Worm (Caenorhabditis elegans) whole organism, L4 larva: ENCODE measurements around the gene arrd-4.

ENCODE experiments used
- F10B5.3 ChIP-seq: sonication (generic microtip); optimal IDR thresholded peaks from 2 replicates; lab custom pipeline; 2016; ENCODE audit warnings: mild to moderate bottlenecking, missing genetic modification characterization, missing compliant biosample characterization
- ZK546.5 ChIP-seq, 2 experiments: sonication (generic microtip); optimal IDR thresholded peaks; 2 replicates each; lab custom pipeline; 2017; ENCODE audit warnings: missing biosample characterization in 2 of 2, missing genetic modification characterization in 2 of 2
- aha-1 ChIP-seq: fragments of 150-350 bp; peaks from one replicate; lab custom pipeline; 2014; ENCODE audit warnings: missing biosample characterization, missing genetic modification characterization
- dpl-1 ChIP-seq: fragments of 150-350 bp; optimal IDR thresholded peaks from 2 replicates; lab custom pipeline; 2014; ENCODE audit warnings: missing biosample characterization, missing genetic modification reagents, missing genetic modification characterization
- dve-1 ChIP-seq: sonication (generic microtip); optimal IDR thresholded peaks from 2 replicates; lab custom pipeline; 2017; ENCODE audit warnings: antibody characterized with exemption, mild to moderate bottlenecking, missing genetic modification characterization, missing compliant biosample characterization; ENCODE audit not compliant: insufficient read depth
- lin-15B ChIP-seq: fragments of 150-350 bp; sonication (generic microtip); optimal IDR thresholded peaks from 3 replicates; lab custom pipeline; 2014; ENCODE audit warnings: missing biosample characterization, missing genetic modification characterization
- lin-39 ChIP-seq: fragments of 150-350 bp; optimal IDR thresholded peaks from 2 replicates; lab custom pipeline; 2014; ENCODE audit warnings: missing biosample characterization, missing genetic modification reagents, missing genetic modification characterization
- nhr-10 ChIP-seq: fragments of 150-350 bp; optimal IDR thresholded peaks from 2 replicates; lab custom pipeline; 2014; ENCODE audit warnings: missing biosample characterization, missing genetic modification characterization
- pha-4 ChIP-seq, 2 experiments: fragments of 150-350 bp in 1 of 2; fragments of 200-800 bp in 1 of 2; sonication (Bioruptor generic) in 1 of 2; IDR thresholded peaks in 1 of 2; optimal IDR thresholded peaks in 1 of 2; 2 replicates each; pipeline versions ENCODE4 v1.3.6 to Lab custom; 2014 to 2022; ENCODE audit warnings: missing genetic modification characterization in 2 of 2, missing genetic modification reagents in 2 of 2, missing biosample characterization in 1 of 2, missing compliant biosample characterization in 1 of 2
- vab-7 ChIP-seq: fragments of 200-800 bp; sonication (Bioruptor generic); IDR thresholded peaks from 2 replicates; pipeline ENCODE4 v1.3.6; 2022; ENCODE audit warnings: missing genetic modification reagents, missing genetic modification characterization, missing compliant biosample characterization

DNA sequence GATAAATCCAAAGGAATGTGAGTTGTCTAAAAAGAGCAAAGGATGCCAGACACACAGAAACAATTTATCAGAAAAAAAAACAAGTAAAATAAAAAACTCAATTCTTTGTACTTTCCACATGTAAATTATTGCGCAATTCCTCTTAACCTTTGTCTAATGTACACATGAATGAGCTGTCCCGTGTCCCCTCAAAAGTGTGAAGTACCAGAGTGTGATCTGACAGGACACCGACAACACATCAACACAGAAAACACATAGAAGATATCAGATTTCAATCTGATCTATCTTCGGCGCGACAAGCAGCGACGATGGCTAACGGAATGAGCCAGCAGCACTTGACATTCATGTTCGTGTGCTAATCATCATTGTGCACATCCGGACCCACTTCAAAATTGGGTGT lies 9.6 kb downstream of the arrd-4 start:
- TF ChIP-seq F10B5.3 (tag; lab: Kevin White, UChicago) (no peak), aha-1 (tag; lab: Kevin White, UChicago) (no peak), nhr-10 (tag; lab: Kevin White, UChicago) (no peak), ZK546.5 (tag; optimal IDR thresholded peaks at IDR 0.05; lab: Kevin White, UChicago) (no peak), vab-7 (GFP tag; lab: Robert Waterston, UW) (no peak), dpl-1 (GFP tag; lab: Kevin White, UChicago) (no peak), pha-4 (GFP tag; IDR thresholded peaks at IDR 0.05; lab: Robert Waterston, UW) (no peak), pha-4 (tag; optimal IDR thresholded peaks at IDR 0.05; lab: Kevin White, UChicago) (no peak), dve-1 (tag; lab: Kevin White, UChicago) (no peak), lin-15B (tag; lab: Kevin White, UChicago) (no peak), lin-39 (tag; lab: Kevin White, UChicago) (no peak)
